Worm (Caenorhabditis elegans): ENCODE data around the gene Y61A9LA.12.

Y61A9LA.12 gene

ce11 chrV:4508772-4509171, 44.9 kb upstream of the Y61A9LA.12 start:
- TF ChIP-seq fos-1 (tag; optimal IDR thresholded peaks at IDR 0.05) (no peak), mdt-29 (GFP tag; IDR thresholded peaks at IDR 0.05) (no peak), unc-62 (GFP tag; optimal IDR thresholded peaks at IDR 0.05 in 1 of 2) (peak in 1 of 2 experiments; percentile 97), unc-62 (tag; optimal IDR thresholded peaks at IDR 0.05) (no peak)

ce11 chrV:4509319-4509937, 44.2 kb upstream of the Y61A9LA.12 start:
- TF ChIP-seq ceh-32 (tag; optimal IDR thresholded peaks at IDR 0.05; ENCODE audit: poor library complexity) = no peak
- TF ChIP-seq F44E2.7 (GFP tag; IDR thresholded peaks at IDR 0.05) = no peak
- TF ChIP-seq php-3 (GFP tag; IDR thresholded peaks at IDR 0.05) = peak; percentile 64
- peak in 1 of 2 experiments; percentile 86 for TF ChIP-seq unc-62 (GFP tag; optimal IDR thresholded peaks at IDR 0.05 in 1 of 2)
- no peak for TF ChIP-seq unc-62 (tag; optimal IDR thresholded peaks at IDR 0.05)
- TF ChIP-seq mes-2 (tag; optimal IDR thresholded peaks at IDR 0.05; ENCODE audit: poor library complexity, severe bottlenecking) = peak; percentile 10
- TF ChIP-seq aha-1 (tag) = peak; percentile 21

ce11 chrV:4510351-4510750, 43.3 kb upstream of the Y61A9LA.12 start:
- TF ChIP-seq egl-43 (GFP tag; IDR thresholded peaks at IDR 0.05) (0 out of 2 replicates have a peak, but pooled peaks have one; percentile 24), lim-7 (GFP tag; IDR thresholded peaks at IDR 0.05) (0 out of 2 replicates have a peak, but pooled peaks have one; percentile 29), spr-3 (GFP tag; optimal IDR thresholded peaks at IDR 0.05) (no peak), unc-62 (GFP tag; optimal IDR thresholded peaks at IDR 0.05 in 1 of 2) (peak in 1 of 2 experiments; percentile 96), unc-62 (tag; optimal IDR thresholded peaks at IDR 0.05) (no peak)

ce11 chrV:4512733-4513132, 40.9 kb upstream of the Y61A9LA.12 start, which contains the start of gene T28F12.1:
T28F12.1 (plus strand) TSS chrV:4513033.
- TF ChIP-seq sdz-12 (GFP tag; optimal IDR thresholded peaks at IDR 0.05) = no peak
- TF ChIP-seq lim-7 (GFP tag; IDR thresholded peaks at IDR 0.05) = no peak
- peak in 1 of 2 experiments; percentile 48 for TF ChIP-seq unc-62 (GFP tag; optimal IDR thresholded peaks at IDR 0.05 in 1 of 2)
- TF ChIP-seq unc-62 (tag; optimal IDR thresholded peaks at IDR 0.05) = no peak
- no peak for TF ChIP-seq tag-97 (GFP tag; IDR thresholded peaks at IDR 0.05)
- no peak for TF ChIP-seq ztf-7 (tag; optimal IDR thresholded peaks at IDR 0.05)

ce11 chrV:4518657-4519056, 35.0 kb upstream of the Y61A9LA.12 start:
- no peak for TF ChIP-seq mdt-29 (GFP tag; IDR thresholded peaks at IDR 0.05)
- TF ChIP-seq ctbp-1 (GFP tag; IDR thresholded peaks at IDR 0.05) = no peak
- no peak for TF ChIP-seq ztf-11 (tag; optimal IDR thresholded peaks at IDR 0.05)
- no peak for TF ChIP-seq tra-1 (GFP tag; IDR thresholded peaks at IDR 0.05)
- no peak for TF ChIP-seq dmd-8 (GFP tag; IDR thresholded peaks at IDR 0.05)
- TF ChIP-seq snpc-4 (tag; optimal IDR thresholded peaks at IDR 0.05) = no peak
- peak in 1 of 2 experiments; percentile 88 for TF ChIP-seq unc-62 (GFP tag; optimal IDR thresholded peaks at IDR 0.05 in 1 of 2)
- TF ChIP-seq unc-62 (tag; optimal IDR thresholded peaks at IDR 0.05) = no peak
- no peak for TF ChIP-seq T26A8.4 (GFP tag; IDR thresholded peaks at IDR 0.05)

- peak; percentile 1 for TF ChIP-seq hlh-30 (tag; optimal IDR thresholded peaks at IDR 0.05; ENCODE audit: insufficient read depth)
- TF ChIP-seq ceh-44 (GFP tag; IDR thresholded peaks at IDR 0.05) = no peak
- TF ChIP-seq lim-7 (GFP tag; IDR thresholded peaks at IDR 0.05) = 0 out of 2 replicates have a peak, but pooled peaks have one; percentile 31
- TF ChIP-seq lir-3 (tag; optimal IDR thresholded peaks at IDR 0.05) = no peak
- peak; percentile 4 for TF ChIP-seq nhr-28 (tag; optimal IDR thresholded peaks at IDR 0.05)
- peak in 1 of 2 experiments; percentile 7 for TF ChIP-seq mdl-1 (tag; optimal IDR thresholded peaks at IDR 0.05)
These were observed 30.4 kb upstream of the Y61A9LA.12 start for ce11 chrV:4523312-4523711.

ce11 chrV:4523844-4524243, 29.8 kb upstream of the Y61A9LA.12 start:
- TF ChIP-seq zfp-3 (GFP tag; conservative IDR thresholded peaks at IDR 0.05) = no peak
- peak; percentile 67 for TF ChIP-seq aha-1 (tag)
- no peak for TF ChIP-seq ceh-28 (tag; optimal IDR thresholded peaks at IDR 0.05)
- peak; percentile 17 for TF ChIP-seq nhr-11 (tag; optimal IDR thresholded peaks at IDR 0.05)
- TF ChIP-seq mxl-3 (GFP tag; optimal IDR thresholded peaks at IDR 0.05) = peak; percentile 9
- no peak for TF ChIP-seq dmd-8 (GFP tag; IDR thresholded peaks at IDR 0.05)
- TF ChIP-seq nhr-28 (tag; optimal IDR thresholded peaks at IDR 0.05) = peak; percentile 35
- TF ChIP-seq nhr-42 (GFP tag; IDR thresholded peaks at IDR 0.05) = 0 out of 2 replicates have a peak, but pooled peaks have one; percentile 42
- TF ChIP-seq ceh-20 (GFP tag; IDR thresholded peaks at IDR 0.05) = no peak
- peak; percentile 12; the same call in 1 of the 2 replicates for TF ChIP-seq set-16 (GFP tag; IDR thresholded peaks at IDR 0.05)
- no peak for TF ChIP-seq ceh-62 (tag; optimal IDR thresholded peaks at IDR 0.05)
- no peak for TF ChIP-seq F49E8.2 (tag; optimal IDR thresholded peaks at IDR 0.05; ENCODE audit: borderline replicate concordance)
